In genomic region chr3L:20309758-20310733, dm6 we compare ENCODE assay signal across 1 fruit fly cellular context.
TF ChIP-seq lines count a peak whose summit lies in the region.

No protein-coding gene starts in this region.

TF ChIP-seq in whole organism, embryonic, 481 proteins besides CTCF, POLR2A, EP300 and RAD21 (continued from another document and continues in another):
- TF ChIP-seq CG10654 (GFP tag; optimal IDR thresholded peaks at IDR 0.05; lab: Kevin White, UChicago) (peak; percentile 11), CG12155 (GFP tag; optimal IDR thresholded peaks at IDR 0.05; lab: Kevin White, UChicago) (peak; percentile 39), al (GFP tag; IDR thresholded peaks at IDR 0.05; lab: Robert Waterston, UW) (no peak), sc (optimal IDR thresholded peaks at IDR 0.05; lab: Kevin White, UChicago) (no peak), sc (GFP tag; optimal IDR thresholded peaks at IDR 0.05; lab: Kevin White, UChicago) (no peak), CG16815 (GFP tag; optimal IDR thresholded peaks at IDR 0.05; lab: Kevin White, UChicago) (no peak), chinmo (GFP tag; IDR thresholded peaks at IDR 0.05; lab: Robert Waterston, UW; ENCODE audit: partially characterized antibody) (no peak), B-H1 (GFP tag; IDR thresholded peaks at IDR 0.05; lab: Robert Waterston, UW) (no peak), ATbp (GFP tag; optimal IDR thresholded peaks at IDR 0.05; lab: Kevin White, UChicago) (no peak), CG30431 (GFP tag; optimal IDR thresholded peaks at IDR 0.05; lab: Kevin White, UChicago) (no peak), CkIIα-i1 (GFP tag; IDR thresholded peaks at IDR 0.05; lab: Robert Waterston, UW) (no peak), Poxn (GFP tag; IDR thresholded peaks at IDR 0.05; lab: Robert Waterston, UW) (no peak), tio (GFP tag; optimal IDR thresholded peaks at IDR 0.05; lab: Kevin White, UChicago) (no peak), CG43689 (GFP tag; IDR thresholded peaks at IDR 0.05; lab: Robert Waterston, UW) (no peak), caup (GFP tag; optimal IDR thresholded peaks at IDR 0.05; lab: Kevin White, UChicago; ENCODE audit: severe bottlenecking) (peak; percentile 47), CG34224 (GFP tag; IDR thresholded peaks at IDR 0.05; lab: Robert Waterston, UW; ENCODE audit: partially characterized antibody) (peak; percentile 85), ttk (GFP tag; IDR thresholded peaks at IDR 0.05; lab: Robert Waterston, UW) (no peak), CG1024 (GFP tag; IDR thresholded peaks at IDR 0.05; lab: Robert Waterston, UW) (no peak), HLH54F (GFP tag; optimal IDR thresholded peaks at IDR 0.05; lab: Kevin White, UChicago) (peak; percentile 65), psq (GFP tag; optimal IDR thresholded peaks at IDR 0.05; lab: Kevin White, UChicago) (peak; percentile 26), MESR4 (GFP tag; optimal IDR thresholded peaks at IDR 0.05; lab: Kevin White, UChicago) (peak; percentile 31), Kr (GFP tag; optimal IDR thresholded peaks at IDR 0.05; lab: Kevin White, UChicago) (no peak), prd (optimal IDR thresholded peaks at IDR 0.05; lab: Kevin White, UChicago) (no peak), prd (GFP tag; IDR thresholded peaks at IDR 0.05; lab: Robert Waterston, UW) (peak; percentile 16; the same call in 1 of the 3 replicates), CG32772 (GFP tag; IDR thresholded peaks at IDR 0.05; lab: Robert Waterston, UW) (peak; percentile 57; the same call in 1 of the 2 replicates), CG16779 (GFP tag; IDR thresholded peaks at IDR 0.05; lab: Robert Waterston, UW) (no peak), dysf (GFP tag; IDR thresholded peaks at IDR 0.05; lab: Robert Waterston, UW) (peak; percentile 34; the same call in 1 of the 3 replicates), CG14965 (GFP tag; optimal IDR thresholded peaks at IDR 0.05; lab: Kevin White, UChicago; ENCODE audit: borderline replicate concordance) (no peak), Deaf1 (tag; optimal IDR thresholded peaks at IDR 0.05; lab: Kevin White, UChicago) (no peak), CG10431 (GFP tag; optimal IDR thresholded peaks at IDR 0.05; lab: Kevin White, UChicago) (no peak), az2 (GFP tag; optimal IDR thresholded peaks at IDR 0.05; lab: Kevin White, UChicago) (peak; percentile 12), CG1832 (GFP tag; optimal IDR thresholded peaks at IDR 0.05; lab: Kevin White, UChicago) (no peak), crc (GFP tag; optimal IDR thresholded peaks at IDR 0.05; lab: Kevin White, UChicago) (no peak), CG11456 (GFP tag; IDR thresholded peaks at IDR 0.05; lab: Robert Waterston, UW) (peak; percentile 72; the same call in 2 of the 3 replicates), Scr (GFP tag; IDR thresholded peaks at IDR 0.05; lab: Robert Waterston, UW; ENCODE audit: partially characterized antibody) (peak; percentile 88), CG3847 (GFP tag; IDR thresholded peaks at IDR 0.05; lab: Robert Waterston, UW) (peak; percentile 89), CG31441 (GFP tag; IDR thresholded peaks at IDR 0.05; lab: Robert Waterston, UW) (no peak), maf-S (GFP tag; optimal IDR thresholded peaks at IDR 0.05; lab: Kevin White, UChicago) (peak; percentile 10), sisA (GFP tag; IDR thresholded peaks at IDR 0.05; lab: Robert Waterston, UW) (peak; percentile 38; the same call in 1 of the 2 replicates), vnd (GFP tag; IDR thresholded peaks at IDR 0.05; lab: Robert Waterston, UW; ENCODE audit: partially characterized antibody) (peak; percentile 67), nmo (GFP tag; optimal IDR thresholded peaks at IDR 0.05; lab: Kevin White, UChicago) (peak; percentile 58), slbo (GFP tag; IDR thresholded peaks at IDR 0.05; lab: Robert Waterston, UW) (peak; percentile 58), inv (GFP tag; IDR thresholded peaks at IDR 0.05; lab: Robert Waterston, UW; ENCODE audit: partially characterized antibody) (peak; percentile 77), Lpt (GFP tag; optimal IDR thresholded peaks at IDR 0.05; lab: Kevin White, UChicago) (no peak), gt (GFP tag; IDR thresholded peaks at IDR 0.05; lab: Robert Waterston, UW) (no peak), Hr3 (GFP tag; optimal IDR thresholded peaks at IDR 0.05; lab: Kevin White, UChicago) (peak; percentile 43), cad (GFP tag; optimal IDR thresholded peaks at IDR 0.05; lab: Kevin White, UChicago) (no peak), CG12744 (GFP tag; optimal IDR thresholded peaks at IDR 0.05; lab: Kevin White, UChicago) (no peak), CG30020 (tag; optimal IDR thresholded peaks at IDR 0.05; lab: Kevin White, UChicago) (peak; percentile 33), shn (GFP tag; optimal IDR thresholded peaks at IDR 0.05; lab: Kevin White, UChicago) (peak; percentile 43), CG1603 (tag; optimal IDR thresholded peaks at IDR 0.05; lab: Kevin White, UChicago) (peak; percentile 89), CG11247 (GFP tag; IDR thresholded peaks at IDR 0.05; lab: Robert Waterston, UW) (peak; percentile 57), jigr1 (GFP tag; IDR thresholded peaks at IDR 0.05; lab: Robert Waterston, UW) (no peak), CG2129 (GFP tag; IDR thresholded peaks at IDR 0.05; lab: Robert Waterston, UW; ENCODE audit: partially characterized antibody) (peak; percentile 68), CG11696 (GFP tag; IDR thresholded peaks at IDR 0.05; lab: Robert Waterston, UW) (no peak), CG7928 (GFP tag; optimal IDR thresholded peaks at IDR 0.05; lab: Kevin White, UChicago) (no peak), Nf-YA (GFP tag; IDR thresholded peaks at IDR 0.05; lab: Robert Waterston, UW) (no peak; the same call in 1 of the 2 replicates), CG11695 (GFP tag; IDR thresholded peaks at IDR 0.05; lab: Robert Waterston, UW) (no peak), CG2116 (GFP tag; optimal IDR thresholded peaks at IDR 0.05; lab: Kevin White, UChicago) (peak; percentile 58), crp (GFP tag; optimal IDR thresholded peaks at IDR 0.05; lab: Kevin White, UChicago) (peak in 1 of 2 experiments; percentile 46), kni (GFP tag; optimal IDR thresholded peaks at IDR 0.05; lab: Kevin White, UChicago) (peak; percentile 22), Bgb (GFP tag; IDR thresholded peaks at IDR 0.05; lab: Robert Waterston, UW; ENCODE audit: partially characterized antibody) (peak; percentile 90), sim (GFP tag; IDR thresholded peaks at IDR 0.05; lab: Robert Waterston, UW) (no peak), CG14860 (GFP tag; IDR thresholded peaks at IDR 0.05; lab: Robert Waterston, UW; ENCODE audit: partially characterized antibody) (peak; percentile 69), wek (GFP tag; optimal IDR thresholded peaks at IDR 0.05; lab: Kevin White, UChicago) (no peak), gcm (GFP tag; optimal IDR thresholded peaks at IDR 0.05; lab: Kevin White, UChicago) (peak; percentile 36), CG17385 (GFP tag; optimal IDR thresholded peaks at IDR 0.05; lab: Kevin White, UChicago) (no peak), mirr (GFP tag; optimal IDR thresholded peaks at IDR 0.05; lab: Kevin White, UChicago) (no peak), CG31365 (tag; optimal IDR thresholded peaks at IDR 0.05; lab: Kevin White, UChicago) (no peak), CG31224 (GFP tag; IDR thresholded peaks at IDR 0.05; lab: Robert Waterston, UW) (no peak), CG34376 (GFP tag; optimal IDR thresholded peaks at IDR 0.05; lab: Kevin White, UChicago) (no peak), vvl (GFP tag; IDR thresholded peaks at IDR 0.05; lab: Robert Waterston, UW) (peak; percentile 58), CG18011 (GFP tag; optimal IDR thresholded peaks at IDR 0.05; lab: Kevin White, UChicago) (no peak), CG5180 (GFP tag; optimal IDR thresholded peaks at IDR 0.05; lab: Kevin White, UChicago) (no peak), CG15073 (GFP tag; optimal IDR thresholded peaks at IDR 0.05; lab: Kevin White, UChicago) (no peak), gfzf (GFP tag; optimal IDR thresholded peaks at IDR 0.05; lab: Kevin White, UChicago) (peak; percentile 85), CG4730 (GFP tag; IDR thresholded peaks at IDR 0.05; lab: Robert Waterston, UW) (no peak), CG8281 (tag; optimal IDR thresholded peaks at IDR 0.05; lab: Kevin White, UChicago) (no peak), rib (GFP tag; IDR thresholded peaks at IDR 0.05; lab: Robert Waterston, UW) (no peak), CG9215 (GFP tag; IDR thresholded peaks at IDR 0.05; lab: Robert Waterston, UW) (no peak), her (GFP tag; optimal IDR thresholded peaks at IDR 0.05; lab: Kevin White, UChicago) (peak; percentile 72), CG6791 (GFP tag; IDR thresholded peaks at IDR 0.05; lab: Robert Waterston, UW; ENCODE audit: partially characterized antibody) (peak; percentile 89), CG16863 (GFP tag; optimal IDR thresholded peaks at IDR 0.05; lab: Kevin White, UChicago) (peak; percentile 44), dan (GFP tag; IDR thresholded peaks at IDR 0.05; lab: Robert Waterston, UW) (no peak), pnt (GFP tag; optimal IDR thresholded peaks at IDR 0.05; lab: Kevin White, UChicago) (no peak), GATAe (GFP tag; conservative IDR thresholded peaks at IDR 0.05; lab: Robert Waterston, UW) (no peak), jumu (GFP tag; optimal IDR thresholded peaks at IDR 0.05; lab: Kevin White, UChicago) (peak; percentile 81), Doc3 (GFP tag; IDR thresholded peaks at IDR 0.05; lab: Robert Waterston, UW; ENCODE audit: partially characterized antibody) (peak; percentile 80), CG7839 (tag; optimal IDR thresholded peaks at IDR 0.05; lab: Kevin White, UChicago) (no peak), Mad (GFP tag; optimal IDR thresholded peaks at IDR 0.05; lab: Kevin White, UChicago) (peak; percentile 66), CG3407 (GFP tag; optimal IDR thresholded peaks at IDR 0.05; lab: Kevin White, UChicago) (no peak), org-1 (GFP tag; optimal IDR thresholded peaks at IDR 0.05; lab: Kevin White, UChicago) (no peak), Fer3 (tag; optimal IDR thresholded peaks at IDR 0.05; lab: Kevin White, UChicago) (peak; percentile 7), CG4820 (GFP tag; optimal IDR thresholded peaks at IDR 0.05; lab: Kevin White, UChicago) (no peak), chif (GFP tag; optimal IDR thresholded peaks at IDR 0.05; lab: Kevin White, UChicago) (peak; percentile 25 to 49), bbx (GFP tag; IDR thresholded peaks at IDR 0.05; lab: Robert Waterston, UW; ENCODE audit: partially characterized antibody) (peak; percentile 89), CG13287 (GFP tag; IDR thresholded peaks at IDR 0.05; lab: Robert Waterston, UW; ENCODE audit: partially characterized antibody) (peak; percentile 91), CG17912 (GFP tag; optimal IDR thresholded peaks at IDR 0.05; lab: Kevin White, UChicago) (no peak), CG7745 (tag; optimal IDR thresholded peaks at IDR 0.05; lab: Kevin White, UChicago) (no peak), CG9609 (GFP tag; optimal IDR thresholded peaks at IDR 0.05; lab: Kevin White, UChicago) (peak; percentile 66), CG10274 (GFP tag; optimal IDR thresholded peaks at IDR 0.05; lab: Kevin White, UChicago) (no peak), fd3F (GFP tag; optimal IDR thresholded peaks at IDR 0.05; lab: Kevin White, UChicago) (no peak), CG6683 (GFP tag; optimal IDR thresholded peaks at IDR 0.05; lab: Kevin White, UChicago) (no peak), YL-1 (GFP tag; optimal IDR thresholded peaks at IDR 0.05; lab: Kevin White, UChicago) (peak; percentile 45), CG17361 (GFP tag; IDR thresholded peaks at IDR 0.05; lab: Robert Waterston, UW) (0 out of 3 replicates have a peak, but pooled peaks have one; percentile 33), CG42726 (GFP tag; IDR thresholded peaks at IDR 0.05; lab: Robert Waterston, UW; ENCODE audit: partially characterized antibody) (peak; percentile 87), CG12299 (tag; optimal IDR thresholded peaks at IDR 0.05; lab: Kevin White, UChicago) (no peak), NC2β (GFP tag; optimal IDR thresholded peaks at IDR 0.05; lab: Kevin White, UChicago) (peak; percentile 25), ab (GFP tag; optimal IDR thresholded peaks at IDR 0.05; lab: Kevin White, UChicago) (no peak), Sox100B (GFP tag; optimal IDR thresholded peaks at IDR 0.05; lab: Kevin White, UChicago) (no peak), HLH3B (GFP tag; IDR thresholded peaks at IDR 0.05; lab: Robert Waterston, UW) (no peak), gem (tag; optimal IDR thresholded peaks at IDR 0.05; lab: Kevin White, UChicago) (no peak), gcm2 (GFP tag; optimal IDR thresholded peaks at IDR 0.05; lab: Kevin White, UChicago) (peak; percentile 8), CG10462 (GFP tag; optimal IDR thresholded peaks at IDR 0.05; lab: Kevin White, UChicago) (no peak), CG8388 (GFP tag; optimal IDR thresholded peaks at IDR 0.05; lab: Kevin White, UChicago) (no peak), CG9817 (tag; optimal IDR thresholded peaks at IDR 0.05; lab: Kevin White, UChicago) (no peak), CG14710 (tag; optimal IDR thresholded peaks at IDR 0.05; lab: Kevin White, UChicago) (peak; percentile 80), insv (GFP tag; optimal IDR thresholded peaks at IDR 0.05; lab: Kevin White, UChicago) (peak in 1 of 2 experiments; percentile 42), Nf-YB (GFP tag; optimal IDR thresholded peaks at IDR 0.05; lab: Kevin White, UChicago) (no peak), CG7357 (GFP tag; IDR thresholded peaks at IDR 0.05; lab: Robert Waterston, UW) (no peak), CG12659 (GFP tag; optimal IDR thresholded peaks at IDR 0.05; lab: Kevin White, UChicago) (peak; percentile 73), ato (GFP tag; IDR thresholded peaks at IDR 0.05; lab: Robert Waterston, UW; ENCODE audit: partially characterized antibody) (peak; percentile 78), H2.0 (GFP tag; IDR thresholded peaks at IDR 0.05; lab: Robert Waterston, UW) (no peak), NfI (GFP tag; optimal IDR thresholded peaks at IDR 0.05; lab: Kevin White, UChicago) (peak; percentile 32), Abd-B (GFP tag; optimal IDR thresholded peaks at IDR 0.05; lab: Kevin White, UChicago) (no peak), lab (GFP tag; optimal IDR thresholded peaks at IDR 0.05; lab: Kevin White, UChicago) (no peak), Lhr (GFP tag; optimal IDR thresholded peaks at IDR 0.05; lab: Kevin White, UChicago) (peak; percentile 80), CG2202 (tag; optimal IDR thresholded peaks at IDR 0.05; lab: Kevin White, UChicago) (no peak), CG18476 (GFP tag; optimal IDR thresholded peaks at IDR 0.05; lab: Kevin White, UChicago) (no peak), CG2199 (GFP tag; IDR thresholded peaks at IDR 0.05; lab: Robert Waterston, UW) (0 out of 3 replicates have a peak, but pooled peaks have one; percentile 41), nau (GFP tag; optimal IDR thresholded peaks at IDR 0.05; lab: Kevin White, UChicago) (no peak), sr (GFP tag; IDR thresholded peaks at IDR 0.05; lab: Robert Waterston, UW) (no peak), Six4 (GFP tag; optimal IDR thresholded peaks at IDR 0.05; lab: Kevin White, UChicago) (peak; percentile 10)
